Worm (Caenorhabditis elegans) whole organism, L4 larva: ENCODE measurements around the gene F55G1.7.

Experiments used
- D1046.2 ChIP-seq: fragments of 200-800 bp; sonication (Bioruptor generic); IDR thresholded peaks from 2 replicates; pipeline ENCODE4 v1.3.6; 2022; ENCODE audit warnings: missing genetic modification characterization, missing compliant biosample characterization
- F44E2.7 ChIP-seq: fragments of 200-800 bp; sonication (Bioruptor generic); IDR thresholded peaks from 2 replicates; pipeline ENCODE4 v2.1.2; 2022; ENCODE audit warnings: missing genetic modification characterization, missing compliant biosample characterization
- T26A8.4 ChIP-seq: fragments of 200-800 bp; sonication (Bioruptor generic); IDR thresholded peaks from 2 replicates; pipeline ENCODE4 v1.3.6; 2022; ENCODE audit warnings: missing genetic modification characterization, missing compliant biosample characterization
- Y75B8A.6 ChIP-seq: fragments of 200-800 bp; sonication (Bioruptor generic); IDR thresholded peaks from 2 replicates; pipeline ENCODE4 v1.3.6; 2022; ENCODE audit warnings: missing genetic modification reagents, missing genetic modification characterization, missing compliant biosample characterization
- ceh-20 ChIP-seq: fragments of 200-800 bp; sonication (Bioruptor generic); IDR thresholded peaks from 2 replicates; pipeline ENCODE4 v1.3.6; 2022; ENCODE audit warnings: missing genetic modification reagents, missing genetic modification characterization, missing compliant biosample characterization
- ceh-28 ChIP-seq: fragments of 150-350 bp; optimal IDR thresholded peaks from 2 replicates; lab custom pipeline; 2014; ENCODE audit warnings: missing biosample characterization, missing genetic modification reagents, missing genetic modification characterization
- ceh-62 ChIP-seq: sonication (generic microtip); optimal IDR thresholded peaks from 2 replicates; lab custom pipeline; 2017; ENCODE audit warnings: missing biosample characterization, missing genetic modification characterization
- ceh-82 ChIP-seq: sonication (generic microtip); optimal IDR thresholded peaks from 2 replicates; lab custom pipeline; 2017; ENCODE audit warnings: missing biosample characterization, missing genetic modification characterization
- ces-1 ChIP-seq: fragments of 150-350 bp; sonication (generic microtip); optimal IDR thresholded peaks from 4 replicates; lab custom pipeline; 2014; ENCODE audit warnings: missing biosample characterization, missing genetic modification reagents, missing genetic modification characterization
- cey-2 ChIP-seq: sonication (generic microtip); optimal IDR thresholded peaks from 3 replicates; lab custom pipeline; 2017; ENCODE audit warnings: missing genetic modification characterization, mild to moderate bottlenecking, missing compliant biosample characterization, antibody characterized with exemption, borderline replicate concordance; ENCODE audit not compliant: insufficient read depth
- ctbp-1 ChIP-seq: fragments of 200-800 bp; sonication (Bioruptor generic); IDR thresholded peaks from 2 replicates; pipeline ENCODE4 v1.3.6; 2022; ENCODE audit warnings: missing genetic modification reagents, missing genetic modification characterization, missing compliant biosample characterization
- daf-12 ChIP-seq: fragments of 150-350 bp; optimal IDR thresholded peaks from 2 replicates; lab custom pipeline; 2014; ENCODE audit warnings: missing biosample characterization, missing genetic modification reagents, missing genetic modification characterization
- daf-19 ChIP-seq: fragments of 200-800 bp; sonication (Bioruptor generic); conservative IDR thresholded peaks from 2 replicates; pipeline ENCODE4 v1.3.6; 2022; ENCODE audit warnings: missing genetic modification characterization, missing compliant biosample characterization
- dmd-8 ChIP-seq: fragments of 200-800 bp; sonication (Bioruptor generic); IDR thresholded peaks from 2 replicates; pipeline ENCODE4 v1.3.6; 2022; ENCODE audit warnings: missing genetic modification characterization, missing compliant biosample characterization
- dmd-9 ChIP-seq: fragments of 200-800 bp; sonication (Bioruptor generic); IDR thresholded peaks from 2 replicates; pipeline ENCODE4 v1.3.6; 2022; ENCODE audit warnings: missing genetic modification reagents, missing genetic modification characterization, missing compliant biosample characterization
- dve-1 ChIP-seq: sonication (generic microtip); optimal IDR thresholded peaks from 2 replicates; lab custom pipeline; 2017; ENCODE audit warnings: antibody characterized with exemption, mild to moderate bottlenecking, missing genetic modification characterization, missing compliant biosample characterization; ENCODE audit not compliant: insufficient read depth
- egl-27 ChIP-seq: sonication (generic microtip); optimal IDR thresholded peaks from 3 replicates; lab custom pipeline; 2017; ENCODE audit warnings: missing biosample characterization, missing genetic modification reagents, missing genetic modification characterization
- hlh-30 ChIP-seq: sonication (generic microtip); optimal IDR thresholded peaks from 2 replicates; lab custom pipeline; 2017; ENCODE audit warnings: antibody characterized with exemption, mild to moderate bottlenecking, missing genetic modification characterization, missing compliant biosample characterization; ENCODE audit not compliant: insufficient read depth
- lin-15B ChIP-seq: fragments of 150-350 bp; sonication (generic microtip); optimal IDR thresholded peaks from 3 replicates; lab custom pipeline; 2014; ENCODE audit warnings: missing biosample characterization, missing genetic modification characterization
- lin-38 ChIP-seq: fragments of 200-800 bp; sonication (Bioruptor generic); IDR thresholded peaks from 2 replicates; pipeline ENCODE4 v1.3.6; 2022; ENCODE audit warnings: missing genetic modification reagents, missing genetic modification characterization, missing compliant biosample characterization
- lsy-2 ChIP-seq, 2 experiments: fragments of 150-350 bp in 1 of 2; sonication (generic microtip) in 1 of 2; optimal IDR thresholded peaks; 2 replicates each; lab custom pipeline; 2014 to 2017; ENCODE audit warnings: missing biosample characterization in 2 of 2, missing genetic modification characterization in 2 of 2
- mdl-1 ChIP-seq, 2 experiments: fragments of 150-350 bp in 1 of 2; sonication (generic microtip) in 1 of 2; optimal IDR thresholded peaks; 2 replicates each; lab custom pipeline; 2014 to 2017; ENCODE audit warnings: missing biosample characterization in 2 of 2, missing genetic modification characterization in 2 of 2
- mdt-29 ChIP-seq: fragments of 200-800 bp; sonication (Bioruptor generic); IDR thresholded peaks from 2 replicates; pipeline ENCODE4 v1.3.6; 2022; ENCODE audit warnings: missing genetic modification reagents, missing genetic modification characterization, missing compliant biosample characterization
- mep-1 ChIP-seq: fragments of 150-350 bp; sonication (generic microtip); optimal IDR thresholded peaks from 3 replicates; lab custom pipeline; 2014; ENCODE audit warnings: missing biosample characterization, missing genetic modification characterization
- mxl-3 ChIP-seq: fragments of 200-800 bp; sonication (Bioruptor generic); optimal IDR thresholded peaks from 2 replicates; lab custom pipeline; 2018; ENCODE audit warnings: mild to moderate bottlenecking, missing genetic modification characterization, missing compliant biosample characterization
- nhr-28 ChIP-seq: fragments of 150-350 bp; optimal IDR thresholded peaks from 2 replicates; lab custom pipeline; 2014; ENCODE audit warnings: missing biosample characterization, missing genetic modification characterization
- nhr-42 ChIP-seq: fragments of 200-800 bp; sonication (Bioruptor generic); IDR thresholded peaks from 2 replicates; pipeline ENCODE4 v1.3.6; 2022; ENCODE audit warnings: missing genetic modification characterization, missing compliant biosample characterization
- php-3 ChIP-seq: fragments of 200-800 bp; sonication (Bioruptor generic); IDR thresholded peaks from 2 replicates; pipeline ENCODE4 v1.3.6; 2022; ENCODE audit warnings: missing genetic modification reagents, missing genetic modification characterization, missing compliant biosample characterization
- set-16 ChIP-seq: fragments of 200-800 bp; sonication (Bioruptor generic); IDR thresholded peaks from 2 replicates; pipeline ENCODE4 v1.3.6; 2022; ENCODE audit warnings: missing genetic modification reagents, missing genetic modification characterization, missing compliant biosample characterization
- unc-62 ChIP-seq, 3 experiments: fragments of 150-350 bp in 1 of 3; sonication (generic microtip); optimal IDR thresholded peaks in 2 of 3; peaks in 1 of 3; 1 replicate in 1 of 3; 2 replicates in 2 of 3; lab custom pipeline; 2014 to 2017; ENCODE audit warnings: missing biosample characterization in 3 of 3, missing genetic modification characterization in 3 of 3, missing genetic modification reagents in 3 of 3, missing genotype in 1 of 3
- zfp-3 ChIP-seq: fragments of 200-800 bp; sonication (Bioruptor generic); conservative IDR thresholded peaks from 2 replicates; pipeline ENCODE4 v1.3.6; 2022; ENCODE audit warnings: missing genetic modification reagents, missing genetic modification characterization, missing compliant biosample characterization
- zip-11 ChIP-seq: fragments of 200-800 bp; sonication (Bioruptor generic); IDR thresholded peaks from 2 replicates; pipeline ENCODE4 v1.3.6; 2022; ENCODE audit warnings: missing genetic modification characterization, missing compliant biosample characterization
- zip-2 ChIP-seq: fragments of 150-350 bp; optimal IDR thresholded peaks from 2 replicates; lab custom pipeline; 2014; ENCODE audit warnings: missing biosample characterization, missing genetic modification characterization
- ztf-11 ChIP-seq: fragments of 150-350 bp; optimal IDR thresholded peaks from 2 replicates; lab custom pipeline; 2014; ENCODE audit warnings: missing biosample characterization, missing genetic modification characterization

Gene F55G1.7

ce11 chrIV:7460225-7460624 lies 9.4 kb downstream of the F55G1.7 start, which contains the start of gene F13B6.2:
F13B6.2 (minus strand) TSS chrIV:7460325.
- no peak for TF ChIP-seq T26A8.4
- no peak for TF ChIP-seq ceh-62 (tag; lab: Kevin White, UChicago)
- no peak for TF ChIP-seq D1046.2 (GFP tag; lab: Robert Waterston, UW)

ce11 chrIV:7456225-7456624 lies 13.4 kb downstream of the F55G1.7 start, which contains the start of gene F13B6.1:
F13B6.1 (plus strand) TSS chrIV:7456525.
- no peak for TF ChIP-seq ceh-20 (GFP tag; lab: Robert Waterston, UW)
- TF ChIP-seq F44E2.7 = no peak
- no peak for TF ChIP-seq Y75B8A.6
- TF ChIP-seq lin-15B (tag; lab: Kevin White, UChicago) = no peak
- no peak for TF ChIP-seq dve-1
- no peak for TF ChIP-seq ztf-11 (tag; lab: Kevin White, UChicago)
- TF ChIP-seq zip-11 (GFP tag; lab: Robert Waterston, UW) = no peak
- TF ChIP-seq egl-27 (tag; lab: Kevin White, UChicago) = no peak
- TF ChIP-seq lsy-2 (tag; optimal IDR thresholded peaks at IDR 0.05; lab: Kevin White, UChicago) = no peak
- no peak for TF ChIP-seq cey-2
- no peak for TF ChIP-seq hlh-30 (tag; lab: Kevin White, UChicago)
- TF ChIP-seq nhr-28 (tag; lab: Kevin White, UChicago) = no peak
- no peak for TF ChIP-seq zfp-3
- no peak for TF ChIP-seq dmd-9 (GFP tag; lab: Robert Waterston, UW)

ce11 chrIV:7454890-7455289 lies 14.7 kb downstream of the F55G1.7 start:
- TF ChIP-seq zip-2 (tag; lab: Kevin White, UChicago) (no peak), unc-62 (GFP tag; optimal IDR thresholded peaks at IDR 0.05 in 1 of 2; lab: Kevin White, UChicago) (peak in 1 of 2 experiments; percentile 92), unc-62 (tag; optimal IDR thresholded peaks at IDR 0.05; lab: Kevin White, UChicago) (no peak), mdl-1 (tag; optimal IDR thresholded peaks at IDR 0.05; lab: Kevin White, UChicago) (no peak)
- TF ChIP-seq, all 104 proteins: peak for 1

ce11 chrIV:7453661-7454159 lies 15.9 kb downstream of the F55G1.7 start:
- TF ChIP-seq mep-1 (tag; lab: Kevin White, UChicago) (no peak), ctbp-1 (GFP tag; lab: Robert Waterston, UW) (0 out of 2 replicates have a peak, but pooled peaks have one; percentile 12), lin-38 (GFP tag; lab: Robert Waterston, UW) (no peak), unc-62 (GFP tag; optimal IDR thresholded peaks at IDR 0.05 in 1 of 2; lab: Kevin White, UChicago) (peak in 1 of 2 experiments; percentile 93), unc-62 (tag; optimal IDR thresholded peaks at IDR 0.05; lab: Kevin White, UChicago) (no peak), daf-12 (no peak), daf-19 (no peak), ces-1 (GFP tag; lab: Kevin White, UChicago) (peak; percentile 3)

- TF ChIP-seq mdt-29 (GFP tag; lab: Robert Waterston, UW) = no peak
- TF ChIP-seq ceh-82 (tag; lab: Kevin White, UChicago) = no peak
- 0 out of 2 replicates have a peak, but pooled peaks have one; percentile 26 for TF ChIP-seq php-3 (GFP tag; lab: Robert Waterston, UW)
These were observed 18.3 kb downstream of the F55G1.7 start, which contains the start of gene tes-1 for ce11 chrIV:7451345-7451744. tes-1 (minus strand) TSS chrIV:7451445.

ce11 chrIV:7447556-7447955 lies 22.1 kb downstream of the F55G1.7 start, which contains the start of gene B0496.2:
B0496.2 (plus strand) TSS chrIV:7447856.
- TF ChIP-seq dmd-8 (no peak), set-16 (GFP tag; lab: Robert Waterston, UW) (no peak), ces-1 (GFP tag; lab: Kevin White, UChicago) (no peak), ceh-28 (tag; lab: Kevin White, UChicago) (no peak), nhr-28 (tag; lab: Kevin White, UChicago) (no peak), mxl-3 (GFP tag; lab: Kevin White, UChicago) (no peak), nhr-42 (GFP tag; lab: Robert Waterston, UW) (no peak), Y75B8A.6 (no peak), lin-15B (tag; lab: Kevin White, UChicago) (no peak)
